Fruit fly (Drosophila melanogaster): ENCODE measurements around the gene tfc.

tfc gene

dm6 chr3L:1300076-1300635 is 43.9 kb downstream of the tfc start (continued):
- TF ChIP-seq her (GFP tag; optimal IDR thresholded peaks at IDR 0.05) (peak; percentile 23), Taf1 (GFP tag; IDR thresholded peaks at IDR 0.05) (peak; percentile 39; the same call in 1 of the 2 replicates), wor (GFP tag; IDR thresholded peaks at IDR 0.05) (peak; percentile 63), stwl (tag; optimal IDR thresholded peaks at IDR 0.05) (peak; percentile 7), Tbp (GFP tag; optimal IDR thresholded peaks at IDR 0.05) (no peak), zfh2 (GFP tag; optimal IDR thresholded peaks at IDR 0.05) (no peak), CG7928 (GFP tag; optimal IDR thresholded peaks at IDR 0.05) (peak; percentile 50), Ets97D (GFP tag; optimal IDR thresholded peaks at IDR 0.05) (peak; percentile 19), CG3847 (GFP tag; IDR thresholded peaks at IDR 0.05) (peak; percentile 68), amos (GFP tag; IDR thresholded peaks at IDR 0.05; ENCODE audit: partially characterized antibody) (no peak), hkb (optimal IDR thresholded peaks at IDR 0.05) (no peak), hkb (GFP tag; IDR thresholded peaks at IDR 0.05) (peak; percentile 90), CG13894 (tag; optimal IDR thresholded peaks at IDR 0.05) (peak; percentile 23), ab (GFP tag; optimal IDR thresholded peaks at IDR 0.05) (no peak), CoRest (tag; optimal IDR thresholded peaks at IDR 0.05) (peak; percentile 88), CG31224 (GFP tag; IDR thresholded peaks at IDR 0.05) (peak; percentile 67), Ets65A (GFP tag) (no peak), dpn (GFP tag; optimal IDR thresholded peaks at IDR 0.05) (peak; percentile 12 to 81), yki (optimal IDR thresholded peaks at IDR 0.05) (no peak), BtbVII (GFP tag; optimal IDR thresholded peaks at IDR 0.05) (peak; percentile 88), TFAM (GFP tag; optimal IDR thresholded peaks at IDR 0.05) (no peak), Hey (tag; optimal IDR thresholded peaks at IDR 0.05) (no peak), Deaf1 (tag; optimal IDR thresholded peaks at IDR 0.05) (peak; percentile 68), CG11085 (GFP tag; IDR thresholded peaks at IDR 0.05) (no peak), CG13287 (GFP tag; IDR thresholded peaks at IDR 0.05; ENCODE audit: partially characterized antibody) (no peak), lbe (GFP tag; optimal IDR thresholded peaks at IDR 0.05) (peak; percentile 79), bsh (GFP tag; optimal IDR thresholded peaks at IDR 0.05) (peak in 1 of 2 experiments; percentile 91), klu (GFP tag; IDR thresholded peaks at IDR 0.05) (peak; percentile 27; the same call in 1 of the 2 replicates), Mrtf (GFP tag; IDR thresholded peaks at IDR 0.05) (peak; percentile 70; the same call in 1 of the 3 replicates), sob (GFP tag; IDR thresholded peaks at IDR 0.05) (peak; percentile 76), gsb (GFP tag; IDR thresholded peaks at IDR 0.05) (no peak), CrebB (tag; optimal IDR thresholded peaks at IDR 0.05) (peak; percentile 58), CG15514 (GFP tag; optimal IDR thresholded peaks at IDR 0.05) (peak; percentile 43), Dp (GFP tag; optimal IDR thresholded peaks at IDR 0.05) (no peak), CG12155 (GFP tag; optimal IDR thresholded peaks at IDR 0.05) (peak; percentile 76), CG7963 (GFP tag; IDR thresholded peaks at IDR 0.05; ENCODE audit: partially characterized antibody) (no peak), Scr (GFP tag; IDR thresholded peaks at IDR 0.05; ENCODE audit: partially characterized antibody) (no peak), cad (GFP tag; optimal IDR thresholded peaks at IDR 0.05) (no peak), dmrt11E (tag; optimal IDR thresholded peaks at IDR 0.05) (peak; percentile 90), CG8478 (optimal IDR thresholded peaks at IDR 0.05) (no peak), CG2199 (GFP tag; IDR thresholded peaks at IDR 0.05) (0 out of 3 replicates have a peak, but pooled peaks have one; percentile 54), CG32767 (GFP tag; IDR thresholded peaks at IDR 0.05) (no peak), CG14667 (GFP tag; IDR thresholded peaks at IDR 0.05) (peak; percentile 74), ATbp (GFP tag; optimal IDR thresholded peaks at IDR 0.05) (peak; percentile 84), Ssrp (tag; optimal IDR thresholded peaks at IDR 0.05) (peak; percentile 82), CG4854 (GFP tag; optimal IDR thresholded peaks at IDR 0.05) (peak; percentile 25), zen2 (GFP tag; IDR thresholded peaks at IDR 0.05; ENCODE audit: partially characterized antibody) (no peak), Hr39 (optimal IDR thresholded peaks at IDR 0.05) (no peak), CG14050 (GFP tag; IDR thresholded peaks at IDR 0.05) (peak; percentile 61; the same call in 2 of the 3 replicates), CG10209 (GFP tag; optimal IDR thresholded peaks at IDR 0.05) (peak; percentile 79), Dref (GFP tag; IDR thresholded peaks at IDR 0.05) (no peak), Ptx1 (GFP tag; IDR thresholded peaks at IDR 0.05) (peak; percentile 80)

All from whole organism, embryonic.